Worm (Caenorhabditis elegans) whole organism, early embryonic: Measurements from ENCODE around the gene gldi-10.

Experiments used
- F13C5.2 ChIP-seq: sonication (generic microtip); optimal IDR thresholded peaks from 2 replicates; lab custom pipeline; 2017; ENCODE audit warnings: mild to moderate bottlenecking, missing genetic modification characterization, inconsistent platforms, missing compliant biosample characterization
- ama-1 ChIP-seq: fragments of 150-350 bp; optimal IDR thresholded peaks from 2 replicates; lab custom pipeline; 2014
- ceh-13 ChIP-seq: fragments of 200-800 bp; sonication (Bioruptor generic); optimal IDR thresholded peaks from 2 replicates; lab custom pipeline; 2018; ENCODE audit warnings: mild to moderate bottlenecking, missing genetic modification characterization, missing compliant biosample characterization
- hnd-1 ChIP-seq: sonication (generic microtip); optimal IDR thresholded peaks from 2 replicates; lab custom pipeline; 2016; ENCODE audit warnings: missing genetic modification characterization, missing compliant biosample characterization
- pes-1 ChIP-seq: fragments of 200-800 bp; sonication (Bioruptor generic); IDR thresholded peaks from 2 replicates; pipeline ENCODE4 v1.3.6; 2022; ENCODE audit warnings: missing genetic modification reagents, missing genetic modification characterization, missing compliant biosample characterization
- tbx-11 ChIP-seq: fragments of 200-800 bp; sonication (Bioruptor generic); IDR thresholded peaks from 2 replicates; pipeline ENCODE4 v1.3.6; 2022; ENCODE audit warnings: missing genetic modification characterization, missing compliant biosample characterization
- tra-4 ChIP-seq: sonication (generic microtip); optimal IDR thresholded peaks from 2 replicates; lab custom pipeline; 2017; ENCODE audit warnings: missing genetic modification characterization, missing compliant biosample characterization

- TF ChIP-seq tra-4 (tag; lab: Kevin White, UChicago), result no peak
- no peak for TF ChIP-seq tbx-11
- no peak for TF ChIP-seq ama-1 (lab: Kevin White, UChicago)
- TF ChIP-seq ceh-13, result no peak
- TF ChIP-seq hnd-1 (tag; lab: Kevin White, UChicago), result no peak
- TF ChIP-seq F13C5.2, result no peak
- TF ChIP-seq pes-1 (GFP tag; lab: Robert Waterston, UW), result no peak
Measured at ce11 chrIV:9078469-9078868, 20.6 kb upstream of the gldi-10 start, which contains the start of gene mans-4.
